Worm (Caenorhabditis elegans): ENCODE measurements around the gene nlp-28.

nlp-28 gene

ce11 chrV:3945053-3945452, 42.6 kb upstream of the nlp-28 start, which contains the start of gene cyp-35B3:
Gene cyp-35B3, plus strand, starts transcription at chrV:3945353.
- TF ChIP-seq ceh-88 (GFP tag; IDR thresholded peaks at IDR 0.05), result no peak
- TF ChIP-seq ztf-4 (tag; optimal IDR thresholded peaks at IDR 0.05), result no peak
- TF ChIP-seq nhr-90 (tag; optimal IDR thresholded peaks at IDR 0.05; ENCODE audit: poor library complexity), result no peak
- TF ChIP-seq nhr-76 (tag; optimal IDR thresholded peaks at IDR 0.05), result no peak
- no peak for TF ChIP-seq tlp-1 (tag; optimal IDR thresholded peaks at IDR 0.05)
- no peak for TF ChIP-seq unc-30 (tag; optimal IDR thresholded peaks at IDR 0.05)
- TF ChIP-seq dsc-1 (tag; optimal IDR thresholded peaks at IDR 0.05), result no peak
- TF ChIP-seq efl-1 (optimal IDR thresholded peaks at IDR 0.05), result no peak
- no peak for TF ChIP-seq efl-1 (GFP tag; optimal IDR thresholded peaks at IDR 0.05 in 1 of 2)
- TF ChIP-seq hlh-17 (GFP tag; optimal IDR thresholded peaks at IDR 0.05; ENCODE audit: borderline replicate concordance), result no peak
- TF ChIP-seq zip-4 (GFP tag; optimal IDR thresholded peaks at IDR 0.05), result no peak
- TF ChIP-seq zag-1 (tag; optimal IDR thresholded peaks at IDR 0.05), result no peak

- TF ChIP-seq tbx-2 (tag; optimal IDR thresholded peaks at IDR 0.05), result no peak
- no peak for TF ChIP-seq hlh-4 (tag; optimal IDR thresholded peaks at IDR 0.05)
Measured at ce11 chrV:3949723-3950122, 38.0 kb upstream of the nlp-28 start, which contains the start of gene dach-1. Gene dach-1, plus strand, starts transcription at chrV:3950023.

ce11 chrV:3953739-3954138, 34.0 kb upstream of the nlp-28 start, which contains the start of gene str-247:
Gene str-247, plus strand, starts transcription at chrV:3954039.
- TF ChIP-seq F16B12.6 (tag; optimal IDR thresholded peaks at IDR 0.05), result no peak
- no peak for TF ChIP-seq unc-62 (GFP tag; optimal IDR thresholded peaks at IDR 0.05)
- no peak for TF ChIP-seq egl-27 (tag; optimal IDR thresholded peaks at IDR 0.05)
- no peak for TF ChIP-seq pag-3 (tag; optimal IDR thresholded peaks at IDR 0.05; ENCODE audit: borderline replicate concordance, insufficient read depth)
- TF ChIP-seq nhr-28 (tag; optimal IDR thresholded peaks at IDR 0.05), result no peak
- TF ChIP-seq egl-13 (tag; optimal IDR thresholded peaks at IDR 0.05), result no peak

- TF ChIP-seq ama-1 (optimal IDR thresholded peaks at IDR 0.05), result no peak
- TF ChIP-seq nhr-20 (tag; optimal IDR thresholded peaks at IDR 0.05), result peak; percentile 30
Measured at ce11 chrV:3957608-3958007, 30.1 kb upstream of the nlp-28 start, which contains the start of gene cyp-34A5. Gene cyp-34A5, minus strand, starts transcription at chrV:3957708.

ce11 chrV:3961235-3961634, 26.5 kb upstream of the nlp-28 start, which contains the start of gene cyp-34A6:
Gene cyp-34A6, minus strand, starts transcription at chrV:3961335.
- TF ChIP-seq mdl-1 (tag; optimal IDR thresholded peaks at IDR 0.05) (no peak), nhr-90 (tag; optimal IDR thresholded peaks at IDR 0.05; ENCODE audit: poor library complexity) (no peak), fkh-10 (GFP tag; optimal IDR thresholded peaks at IDR 0.05) (no peak), elt-2 (tag; optimal IDR thresholded peaks at IDR 0.05) (no peak), dsc-1 (tag; optimal IDR thresholded peaks at IDR 0.05) (no peak), lsy-2 (tag; optimal IDR thresholded peaks at IDR 0.05) (no peak), unc-130 (tag; optimal IDR thresholded peaks at IDR 0.05) (no peak), alr-1 (tag; optimal IDR thresholded peaks at IDR 0.05; ENCODE audit: borderline replicate concordance) (no peak), nhr-12 (tag; optimal IDR thresholded peaks at IDR 0.05) (no peak), nhr-47 (tag; optimal IDR thresholded peaks at IDR 0.05) (no peak), elt-3 (tag; optimal IDR thresholded peaks at IDR 0.05) (no peak), F16B12.6 (tag; optimal IDR thresholded peaks at IDR 0.05) (no peak), mep-1 (tag; optimal IDR thresholded peaks at IDR 0.05) (no peak), efl-3 (GFP tag; optimal IDR thresholded peaks at IDR 0.05) (no peak)

ce11 chrV:3963715-3964114, 24.0 kb upstream of the nlp-28 start, which contains the start of gene cyp-34A7:
Gene cyp-34A7, minus strand, starts transcription at chrV:3963815.
- no peak for TF ChIP-seq mab-9 (GFP tag; IDR thresholded peaks at IDR 0.05)
- no peak for TF ChIP-seq nhr-76 (tag; optimal IDR thresholded peaks at IDR 0.05)
- TF ChIP-seq ets-5 (GFP tag; IDR thresholded peaks at IDR 0.05), result no peak
- no peak for TF ChIP-seq C16A3.4 (tag; optimal IDR thresholded peaks at IDR 0.05)
- no peak for TF ChIP-seq fkh-10 (GFP tag; optimal IDR thresholded peaks at IDR 0.05)
- TF ChIP-seq hlh-17 (GFP tag; optimal IDR thresholded peaks at IDR 0.05; ENCODE audit: borderline replicate concordance), result no peak
- no peak for TF ChIP-seq hlh-4 (tag; optimal IDR thresholded peaks at IDR 0.05)
- no peak for TF ChIP-seq rnt-1 (tag; optimal IDR thresholded peaks at IDR 0.05)
- no peak for TF ChIP-seq lsy-2 (tag; optimal IDR thresholded peaks at IDR 0.05)
- no peak for TF ChIP-seq unc-86 (tag; optimal IDR thresholded peaks at IDR 0.05)
- no peak for TF ChIP-seq unc-30 (tag; optimal IDR thresholded peaks at IDR 0.05)
- TF ChIP-seq elt-3 (tag; optimal IDR thresholded peaks at IDR 0.05), result no peak
- TF ChIP-seq nhr-28 (tag; optimal IDR thresholded peaks at IDR 0.05), result no peak
- TF ChIP-seq dsc-1 (tag; optimal IDR thresholded peaks at IDR 0.05), result no peak
- TF ChIP-seq irx-1 (tag; optimal IDR thresholded peaks at IDR 0.05), result no peak
- no peak for TF ChIP-seq ceh-88 (GFP tag; IDR thresholded peaks at IDR 0.05)
- no peak for TF ChIP-seq pag-3 (tag; optimal IDR thresholded peaks at IDR 0.05; ENCODE audit: borderline replicate concordance, insufficient read depth)
- TF ChIP-seq mep-1 (tag; optimal IDR thresholded peaks at IDR 0.05), result no peak
- no peak for TF ChIP-seq unc-98 (GFP tag; IDR thresholded peaks at IDR 0.05)
- TF ChIP-seq fos-1 (tag; optimal IDR thresholded peaks at IDR 0.05), result no peak

All from whole organism, L1 larva.